Fruit fly (Drosophila melanogaster): ENCODE results near the gene CG12605.

CG12605 gene

dm6 chr3L:3928205-3928942, 36.2 kb downstream of the CG12605 start (continued):
- peak; percentile 76 for TF ChIP-seq ATbp (GFP tag; optimal IDR thresholded peaks at IDR 0.05)
- peak; percentile 20 for TF ChIP-seq CG17912 (GFP tag; optimal IDR thresholded peaks at IDR 0.05)
- peak; percentile 80 for TF ChIP-seq H2.0 (GFP tag; IDR thresholded peaks at IDR 0.05)
- peak; percentile 89 for TF ChIP-seq CG2889 (GFP tag; IDR thresholded peaks at IDR 0.05)
- peak; percentile 67 for TF ChIP-seq disco-r (GFP tag; optimal IDR thresholded peaks at IDR 0.05)
- TF ChIP-seq nom (GFP tag; optimal IDR thresholded peaks at IDR 0.05): no peak
- peak; percentile 88 for TF ChIP-seq Hsf (GFP tag; optimal IDR thresholded peaks at IDR 0.05)
- peak; percentile 20 for TF ChIP-seq CG4707 (GFP tag; optimal IDR thresholded peaks at IDR 0.05)
- TF ChIP-seq trh (GFP tag; optimal IDR thresholded peaks at IDR 0.05): peak; percentile 45
- peak; percentile 89 for TF ChIP-seq fd3F (GFP tag; optimal IDR thresholded peaks at IDR 0.05)
- TF ChIP-seq Elba2 (GFP tag; optimal IDR thresholded peaks at IDR 0.05): no peak
- TF ChIP-seq btn (GFP tag; optimal IDR thresholded peaks at IDR 0.05): peak; percentile 45
- TF ChIP-seq CG2199 (GFP tag; IDR thresholded peaks at IDR 0.05): no peak
- peak; percentile 65 for TF ChIP-seq repo (GFP tag; optimal IDR thresholded peaks at IDR 0.05)
- no peak for TF ChIP-seq hkb (optimal IDR thresholded peaks at IDR 0.05)
- TF ChIP-seq hkb (GFP tag; IDR thresholded peaks at IDR 0.05): peak; percentile 93
- TF ChIP-seq ttk (GFP tag; IDR thresholded peaks at IDR 0.05): peak; percentile 75
- peak; percentile 73 for TF ChIP-seq CG11723 (GFP tag; optimal IDR thresholded peaks at IDR 0.05)
- peak; percentile 95 for TF ChIP-seq row (GFP tag; IDR thresholded peaks at IDR 0.05)
- peak; percentile 93 for TF ChIP-seq sob (GFP tag; IDR thresholded peaks at IDR 0.05)
- peak; percentile 80 for TF ChIP-seq CG16779 (GFP tag; IDR thresholded peaks at IDR 0.05)
- peak; percentile 59 for TF ChIP-seq Nf-YB (GFP tag; optimal IDR thresholded peaks at IDR 0.05)
- TF ChIP-seq CHES-1-like (GFP tag; optimal IDR thresholded peaks at IDR 0.05): peak; percentile 90
- peak; percentile 78 for TF ChIP-seq Mes4 (GFP tag; optimal IDR thresholded peaks at IDR 0.05)
- peak; percentile 85 for TF ChIP-seq ranshi (GFP tag; IDR thresholded peaks at IDR 0.05)
- no peak for TF ChIP-seq BEAF-32 (GFP tag; optimal IDR thresholded peaks at IDR 0.05)
- peak; percentile 87 for TF ChIP-seq ind (GFP tag; optimal IDR thresholded peaks at IDR 0.05)
- TF ChIP-seq Ravus (GFP tag; IDR thresholded peaks at IDR 0.05): peak; percentile 75
- peak; percentile 77 for TF ChIP-seq danr (GFP tag; IDR thresholded peaks at IDR 0.05)
- peak; percentile 74 for TF ChIP-seq Usf (GFP tag; optimal IDR thresholded peaks at IDR 0.05)
- peak; percentile 95 for TF ChIP-seq HmgZ (tag; optimal IDR thresholded peaks at IDR 0.05)
- peak; percentile 83 for TF ChIP-seq CG11247 (GFP tag; IDR thresholded peaks at IDR 0.05)
- TF ChIP-seq D19B (GFP tag; optimal IDR thresholded peaks at IDR 0.05): peak; percentile 75
- peak; percentile 81 for TF ChIP-seq CG13775 (GFP tag; optimal IDR thresholded peaks at IDR 0.05)
- TF ChIP-seq CG7556 (GFP tag; optimal IDR thresholded peaks at IDR 0.05): peak; percentile 82
- TF ChIP-seq kah (GFP tag; optimal IDR thresholded peaks at IDR 0.05): peak; percentile 50
- TF ChIP-seq Side (GFP tag; optimal IDR thresholded peaks at IDR 0.05): peak; percentile 84
- peak; percentile 35 for TF ChIP-seq CG31388 (GFP tag; optimal IDR thresholded peaks at IDR 0.05)
- peak in 1 of 2 experiments; percentile 37 for TF ChIP-seq Eip74EF (GFP tag; optimal IDR thresholded peaks at IDR 0.05)
- TF ChIP-seq CG6854 (GFP tag; optimal IDR thresholded peaks at IDR 0.05): peak; percentile 67
- peak; percentile 83 for TF ChIP-seq CG4730 (GFP tag; IDR thresholded peaks at IDR 0.05)
- peak; percentile 83 for TF ChIP-seq CG10147 (GFP tag; optimal IDR thresholded peaks at IDR 0.05)
- peak; percentile 68 for TF ChIP-seq Camta (GFP tag; optimal IDR thresholded peaks at IDR 0.05)
- peak; percentile 87 for TF ChIP-seq CG17385 (GFP tag; optimal IDR thresholded peaks at IDR 0.05)
- TF ChIP-seq sima (GFP tag; optimal IDR thresholded peaks at IDR 0.05): peak; percentile 33
- TF ChIP-seq dmrt11E (tag; optimal IDR thresholded peaks at IDR 0.05): no peak
- peak; percentile 78 for TF ChIP-seq Mrtf (GFP tag; IDR thresholded peaks at IDR 0.05)
- TF ChIP-seq otp (GFP tag; IDR thresholded peaks at IDR 0.05): peak; percentile 77; the same call in 2 of the 3 replicates
- no peak for TF ChIP-seq CG2129 (GFP tag; IDR thresholded peaks at IDR 0.05; ENCODE audit: partially characterized antibody)
- TF ChIP-seq Ptx1 (GFP tag; IDR thresholded peaks at IDR 0.05): peak; percentile 88
